Worm (Caenorhabditis elegans) whole organism, young adult: ENCODE results near the gene R06B9.5.

Experiments used
- F23B12.7 ChIP-seq: sonication (generic microtip); optimal IDR thresholded peaks from 2 replicates; lab custom pipeline; 2017; ENCODE audit warnings: missing genetic modification characterization, mild to moderate bottlenecking, missing compliant biosample characterization, antibody characterized with exemption, moderate library complexity; ENCODE audit not compliant: insufficient read depth
- K12H6.12 ChIP-seq: fragments of 200-800 bp; sonication (Bioruptor generic); optimal IDR thresholded peaks from 2 replicates; lab custom pipeline; 2018; ENCODE audit warnings: mild to moderate bottlenecking, missing genetic modification characterization, missing compliant biosample characterization
- Y67H2A.10 ChIP-seq: fragments of 200-800 bp; sonication (Bioruptor generic); conservative IDR thresholded peaks from 2 replicates; pipeline ENCODE4 v1.3.6; 2022; ENCODE audit warnings: missing genetic modification reagents, missing genetic modification characterization, missing compliant biosample characterization
- egrh-3 ChIP-seq: fragments of 200-800 bp; sonication (Bioruptor generic); IDR thresholded peaks from 2 replicates; pipeline ENCODE4 v1.3.6; 2022; ENCODE audit warnings: missing genetic modification reagents, missing genetic modification characterization, missing compliant biosample characterization
- lin-26 ChIP-seq: fragments of 200-800 bp; sonication (Bioruptor generic); IDR thresholded peaks from 2 replicates; pipeline ENCODE4 v1.3.6; 2022; ENCODE audit warnings: missing genetic modification reagents, missing genetic modification characterization, missing compliant biosample characterization
- nhr-80 ChIP-seq: sonication (generic microtip); optimal IDR thresholded peaks from 2 replicates; lab custom pipeline; 2016; ENCODE audit warnings: missing genetic modification characterization, missing compliant biosample characterization
- rpc-1 ChIP-seq, 2 experiments: fragments of 150-350 bp in 1 of 2; sonication (generic microtip) in 1 of 2; optimal IDR thresholded peaks; 2 replicates each; lab custom pipeline; 2014 to 2018; ENCODE audit warnings: missing biosample characterization in 1 of 2, missing genetic modification characterization in 1 of 2, missing genetic modification reagents in 1 of 2, missing genotype in 1 of 2
- zfh-2 ChIP-seq: fragments of 200-800 bp; sonication (Bioruptor generic); conservative IDR thresholded peaks from 2 replicates; pipeline ENCODE4 v1.3.6; 2022; ENCODE audit warnings: missing genetic modification reagents, missing genetic modification characterization, missing compliant biosample characterization

R06B9.5 gene

DNA sequence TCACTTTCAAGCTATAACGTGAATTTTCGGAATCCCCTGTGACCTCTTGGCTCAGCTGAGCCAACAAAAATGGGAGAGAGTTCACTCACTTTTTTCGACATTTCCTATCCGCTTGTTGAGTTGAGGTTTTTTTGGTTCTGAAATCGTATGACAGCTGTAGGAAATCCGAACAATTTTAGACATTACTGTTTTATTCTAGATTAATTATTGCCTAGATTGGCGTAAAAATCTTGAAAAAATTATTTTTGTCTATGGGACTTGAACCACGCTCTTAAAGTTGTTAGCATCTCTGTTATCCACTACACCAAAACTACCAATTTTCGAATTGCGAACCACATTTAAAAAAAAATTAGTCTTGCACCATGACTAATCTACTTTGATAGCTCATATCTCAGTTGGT is 47.8 kb downstream of the R06B9.5 start, which contains the start of gene C01B9.4:
TSS of gene C01B9.4 (minus strand) at position 101 of the 400 bp plus-strand sequence.
- TF ChIP-seq K12H6.12 (tag; lab: Kevin White, UChicago) = no peak
- no peak for TF ChIP-seq Y67H2A.10
- TF ChIP-seq rpc-1 (optimal IDR thresholded peaks at IDR 0.05; lab: Kevin White, UChicago) = no peak
- peak; percentile 28 for TF ChIP-seq rpc-1 (tag; optimal IDR thresholded peaks at IDR 0.05; lab: Kevin White, UChicago)

DNA sequence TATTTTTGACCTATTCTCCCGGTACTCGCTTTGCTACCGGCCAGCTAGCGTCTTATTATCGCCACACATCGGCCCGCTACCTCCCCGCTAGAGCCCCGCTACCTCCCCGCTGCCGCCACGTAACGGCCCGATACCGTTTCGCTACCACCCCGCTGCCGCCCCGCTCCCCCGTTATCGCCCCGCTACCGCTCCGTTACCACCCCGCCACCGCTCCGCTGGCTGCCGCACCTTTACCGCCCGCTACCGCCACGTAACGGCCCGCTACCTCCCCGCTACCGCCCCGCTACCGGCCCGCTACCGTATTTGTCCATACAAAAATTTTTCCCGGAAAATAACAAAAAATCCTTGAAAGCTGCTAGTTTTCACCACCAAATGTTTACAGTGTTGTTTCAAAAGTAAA is 49.5 kb downstream of the R06B9.5 start:
- TF ChIP-seq egrh-3 (GFP tag; lab: Robert Waterston, UW) = peak; percentile 96
- no peak for TF ChIP-seq nhr-80 (tag; lab: Kevin White, UChicago)
- peak; percentile 95 for TF ChIP-seq zfh-2 (GFP tag; lab: Robert Waterston, UW)
- TF ChIP-seq lin-26 = 0 out of 2 replicates have a peak, but pooled peaks have one; percentile 19
- no peak for TF ChIP-seq F23B12.7 (tag; lab: Kevin White, UChicago)
